Worm (Caenorhabditis elegans): Measurements from ENCODE around the gene Y67D2.5.

DNA sequence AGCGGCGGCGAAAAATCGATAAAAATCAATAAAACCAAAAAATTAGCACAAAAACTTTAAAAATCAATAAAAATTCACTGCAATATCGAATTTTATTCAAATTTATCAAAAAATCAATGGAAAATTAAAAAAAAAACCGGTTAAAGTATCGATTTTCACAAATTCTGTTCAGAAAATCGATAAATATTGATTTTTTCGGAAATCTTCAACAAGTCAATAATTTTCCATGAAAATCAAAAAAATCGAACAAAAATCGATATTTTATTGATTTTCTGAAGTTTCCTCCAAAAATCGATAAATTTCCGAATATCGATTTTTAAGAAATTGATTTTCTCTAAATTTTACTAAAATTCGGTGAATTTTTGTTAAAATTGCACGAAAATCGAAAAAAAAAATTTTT, 38.5 kb upstream of the Y67D2.5 start:
- TF ChIP-seq nhr-28 (tag; optimal IDR thresholded peaks at IDR 0.05) (no peak), bed-3 (GFP tag; optimal IDR thresholded peaks at IDR 0.05) (no peak), ces-1 (GFP tag; optimal IDR thresholded peaks at IDR 0.05) (no peak), ztf-11 (tag; optimal IDR thresholded peaks at IDR 0.05) (no peak)

Data from whole organism, mixed stage, embryonic.